Fruit fly (Drosophila melanogaster) whole organism, embryonic: ENCODE data around the gene CG10793.
A peak's percentile ranks its signal among the peaks of the same experiment; 100 is the strongest.

ENCODE experiments used
- Ada2b ChIP-seq: fragments of 200-800 bp; sonication (Bioruptor generic); IDR thresholded peaks from 2 replicates; pipeline ENCODE4 v1.3.6; 2022; ENCODE audit warnings: missing biosample characterization, missing genetic modification characterization
- BEAF-32 ChIP-seq: fragments of 200-800 bp; sonication (Bioruptor generic); optimal IDR thresholded peaks from 3 replicates; lab custom pipeline; 2017; ENCODE audit warnings: missing biosample characterization, missing genetic modification characterization, mild to moderate bottlenecking, moderate library complexity, missing genetic modification reagents
- CG10431 ChIP-seq: fragments of 200-800 bp; sonication (Bioruptor generic); optimal IDR thresholded peaks from 3 replicates; lab custom pipeline; 2018; ENCODE audit warnings: missing biosample characterization, mild to moderate bottlenecking, missing genetic modification characterization
- CG10543 ChIP-seq: fragments of 200-800 bp; sonication (Bioruptor generic); optimal IDR thresholded peaks from 3 replicates; lab custom pipeline; 2017; ENCODE audit warnings: missing biosample characterization, mild to moderate bottlenecking, missing genetic modification characterization, moderate library complexity
- CG10959 ChIP-seq: fragments of 200-800 bp; sonication (Bioruptor generic); IDR thresholded peaks from 2 replicates; pipeline ENCODE4 v1.3.6; 2022; ENCODE audit warnings: missing biosample characterization, missing genetic modification characterization
- CG11398 ChIP-seq: fragments of 200-800 bp; sonication (Bioruptor generic); optimal IDR thresholded peaks from 2 replicates; lab custom pipeline; 2016; ENCODE audit warnings: missing biosample characterization, missing genetic modification characterization
- CG13894 ChIP-seq: fragments of 200-800 bp; sonication (Bioruptor generic); optimal IDR thresholded peaks from 3 replicates; lab custom pipeline; 2018; ENCODE audit warnings: missing biosample characterization, mild to moderate bottlenecking, missing genetic modification characterization, moderate library complexity
- CG15601 ChIP-seq: fragments of 200-800 bp; sonication (Bioruptor generic); optimal IDR thresholded peaks from 3 replicates; lab custom pipeline; 2019; ENCODE audit warnings: missing biosample characterization, mild to moderate bottlenecking, missing genetic modification characterization, moderate library complexity
- CG16779 ChIP-seq: fragments of 200-800 bp; sonication (Bioruptor generic); IDR thresholded peaks from 2 replicates; pipeline ENCODE4 v1.3.6; 2022; ENCODE audit warnings: missing biosample characterization, missing genetic modification characterization
- CG2120 ChIP-seq: fragments of 200-800 bp; sonication (Bioruptor generic); optimal IDR thresholded peaks from 3 replicates; lab custom pipeline; 2016; ENCODE audit warnings: missing biosample characterization, missing genetic modification characterization
- CG2129 ChIP-seq: fragments of 200-800 bp; sonication (Bioruptor generic); IDR thresholded peaks from 2 replicates; pipeline ENCODE4 v1.3.6; 2022; ENCODE audit warnings: missing biosample characterization, missing genetic modification characterization; ENCODE audit not compliant: partially characterized antibody
- CG2678 ChIP-seq: fragments of 200-800 bp; sonication (Bioruptor generic); optimal IDR thresholded peaks from 3 replicates; lab custom pipeline; 2019; ENCODE audit warnings: missing biosample characterization, mild to moderate bottlenecking, missing genetic modification characterization, moderate library complexity
- CG2889 ChIP-seq: fragments of 200-800 bp; sonication (Bioruptor generic); IDR thresholded peaks from 3 replicates; pipeline ENCODE4 v1.3.6; 2022; ENCODE audit warnings: missing biosample characterization, missing genetic modification characterization
- CG3065 ChIP-seq: fragments of 200-800 bp; sonication (Bioruptor generic); optimal IDR thresholded peaks from 2 replicates; lab custom pipeline; 2016; ENCODE audit warnings: missing biosample characterization, missing genetic modification characterization
- CG34376 ChIP-seq: fragments of 200-800 bp; sonication (Bioruptor generic); optimal IDR thresholded peaks from 2 replicates; lab custom pipeline; 2018; ENCODE audit warnings: missing biosample characterization, mild to moderate bottlenecking, missing genetic modification characterization
- CG6175 ChIP-seq: fragments of 200-800 bp; sonication (Bioruptor generic); IDR thresholded peaks from 3 replicates; pipeline ENCODE4 v1.3.6; 2022; ENCODE audit warnings: missing biosample characterization, missing genetic modification characterization
- CG6272 ChIP-seq: fragments of 200-800 bp; sonication (Bioruptor generic); IDR thresholded peaks from 2 replicates; pipeline ENCODE4 v1.3.6; 2022; ENCODE audit warnings: missing biosample characterization, missing genetic modification characterization
- CG6683 ChIP-seq: fragments of 200-800 bp; sonication (Bioruptor generic); optimal IDR thresholded peaks from 2 replicates; lab custom pipeline; 2017; ENCODE audit warnings: missing biosample characterization, mild to moderate bottlenecking, missing genetic modification characterization, missing genetic modification reagents
- CG6854 ChIP-seq: fragments of 200-800 bp; sonication (Bioruptor generic); optimal IDR thresholded peaks from 3 replicates; lab custom pipeline; 2017; ENCODE audit warnings: missing biosample characterization, mild to moderate bottlenecking, missing genetic modification characterization
- CG7372 ChIP-seq: fragments of 200-800 bp; sonication (Bioruptor generic); IDR thresholded peaks from 2 replicates; pipeline ENCODE4 v1.3.6; 2022; ENCODE audit warnings: missing biosample characterization, missing genetic modification characterization
- CG8478 ChIP-seq: fragments of >200 bp; optimal IDR thresholded peaks from 2 replicates; lab custom pipeline; 2018
- CG8765 ChIP-seq: fragments of 200-800 bp; sonication (Bioruptor generic); IDR thresholded peaks from 2 replicates; pipeline ENCODE4 v1.3.6; 2022; ENCODE audit warnings: missing biosample characterization, missing genetic modification characterization
- CG9876 ChIP-seq: fragments of 200-800 bp; sonication (Bioruptor generic); optimal IDR thresholded peaks from 2 replicates; lab custom pipeline; 2016; ENCODE audit warnings: missing biosample characterization, missing genetic modification characterization
- CTCF ChIP-seq: fragments of 200-800 bp; sonication (Bioruptor generic); optimal IDR thresholded peaks from 2 replicates; lab custom pipeline; 2017; ENCODE audit warnings: missing biosample characterization, mild to moderate bottlenecking, missing genetic modification characterization, moderate library complexity
- Camta ChIP-seq: fragments of 200-800 bp; sonication (Bioruptor generic); optimal IDR thresholded peaks from 2 replicates; lab custom pipeline; 2016; ENCODE audit warnings: missing biosample characterization, missing genetic modification characterization
- CkIIα-i1 ChIP-seq: fragments of 200-800 bp; sonication (Bioruptor generic); IDR thresholded peaks from 2 replicates; pipeline ENCODE4 v1.3.6; 2022; ENCODE audit warnings: missing biosample characterization, missing genetic modification characterization
- D19A ChIP-seq: fragments of 200-800 bp; optimal IDR thresholded peaks from 3 replicates; lab custom pipeline; 2019; ENCODE audit warnings: missing biosample characterization, mild to moderate bottlenecking, missing genetic modification characterization, moderate library complexity
- Dbx ChIP-seq: fragments of 200-800 bp; sonication (Bioruptor generic); IDR thresholded peaks from 3 replicates; pipeline ENCODE4 v1.3.6; 2022; ENCODE audit warnings: missing biosample characterization, missing genetic modification characterization
- Dek ChIP-seq: fragments of 200-800 bp; sonication (Bioruptor generic); optimal IDR thresholded peaks from 3 replicates; lab custom pipeline; 2019; ENCODE audit warnings: missing biosample characterization, mild to moderate bottlenecking, missing genetic modification characterization, moderate library complexity
- Dref ChIP-seq: fragments of 200-800 bp; sonication (Bioruptor generic); IDR thresholded peaks from 2 replicates; pipeline ENCODE4 v1.3.6; 2022; ENCODE audit warnings: missing biosample characterization, missing genetic modification characterization
- H2.0 ChIP-seq: fragments of 200-800 bp; sonication (Bioruptor generic); IDR thresholded peaks from 2 replicates; pipeline ENCODE4 v1.3.6; 2022; ENCODE audit warnings: missing biosample characterization, missing genetic modification characterization
- HLH4C ChIP-seq: fragments of 200-800 bp; sonication (Bioruptor generic); IDR thresholded peaks from 3 replicates; pipeline ENCODE4 v1.3.6; 2022; ENCODE audit warnings: missing biosample characterization, missing genetic modification characterization; ENCODE audit not compliant: partially characterized antibody
- Hey ChIP-seq: fragments of 200-800 bp; sonication (Bioruptor generic); optimal IDR thresholded peaks from 3 replicates; lab custom pipeline; 2018; ENCODE audit warnings: missing biosample characterization, mild to moderate bottlenecking, missing genetic modification characterization
- Jarid2 ChIP-seq: fragments of 200-800 bp; sonication (Bioruptor generic); optimal IDR thresholded peaks from 3 replicates; lab custom pipeline; 2017; ENCODE audit warnings: mild to moderate bottlenecking, missing biosample characterization, missing genetic modification reagents, missing genetic modification characterization
- Mrtf ChIP-seq: fragments of 200-800 bp; sonication (Bioruptor generic); IDR thresholded peaks from 3 replicates; pipeline ENCODE4 v1.3.6; 2022; ENCODE audit warnings: missing biosample characterization, missing genetic modification characterization
- Side ChIP-seq: fragments of 200-800 bp; sonication (Bioruptor generic); optimal IDR thresholded peaks from 2 replicates; lab custom pipeline; 2016; ENCODE audit warnings: missing biosample characterization, missing genetic modification characterization
- ac ChIP-seq: fragments of 200-800 bp; sonication (Bioruptor generic); optimal IDR thresholded peaks from 3 replicates; lab custom pipeline; 2017; ENCODE audit warnings: missing biosample characterization, mild to moderate bottlenecking, missing genetic modification characterization
- al ChIP-seq: fragments of 200-800 bp; sonication (Bioruptor generic); IDR thresholded peaks from 2 replicates; pipeline ENCODE4 v1.3.6; 2022; ENCODE audit warnings: missing biosample characterization, missing genetic modification characterization
- amos ChIP-seq: fragments of 200-800 bp; sonication (Bioruptor generic); IDR thresholded peaks from 2 replicates; pipeline ENCODE4 v1.3.6; 2022; ENCODE audit warnings: missing biosample characterization, missing genetic modification characterization; ENCODE audit not compliant: partially characterized antibody
- az2 ChIP-seq: fragments of 200-800 bp; sonication (Bioruptor generic); optimal IDR thresholded peaks from 3 replicates; lab custom pipeline; 2016; ENCODE audit warnings: missing biosample characterization, missing genetic modification characterization
- bcd ChIP-seq: fragments of 200-800 bp; sonication (Bioruptor generic); optimal IDR thresholded peaks from 2 replicates; lab custom pipeline; 2017; ENCODE audit warnings: missing biosample characterization, mild to moderate bottlenecking, missing genetic modification characterization
- cg ChIP-seq: fragments of 200-800 bp; sonication (Bioruptor generic); optimal IDR thresholded peaks from 3 replicates; lab custom pipeline; 2019; ENCODE audit warnings: missing biosample characterization, mild to moderate bottlenecking, missing genetic modification characterization, moderate library complexity
- p53 ChIP-seq: fragments of 200-800 bp; sonication (Bioruptor generic); optimal IDR thresholded peaks from 2 replicates; lab custom pipeline; 2016; ENCODE audit warnings: missing biosample characterization, missing genetic modification characterization
- pb ChIP-seq: fragments of 200-800 bp; sonication (Bioruptor generic); optimal IDR thresholded peaks from 3 replicates; lab custom pipeline; 2016; ENCODE audit warnings: missing biosample characterization, missing genetic modification characterization
- pnt ChIP-seq: fragments of 200-800 bp; sonication (Bioruptor generic); optimal IDR thresholded peaks from 3 replicates; lab custom pipeline; 2016; ENCODE audit warnings: missing biosample characterization, missing genetic modification characterization
- pum ChIP-seq: fragments of 200-800 bp; sonication (Bioruptor generic); optimal IDR thresholded peaks from 2 replicates; lab custom pipeline; 2016; ENCODE audit warnings: missing biosample characterization, missing genetic modification characterization
- sc ChIP-seq, 3 experiments: fragments of >200 bp in 2 of 3; fragments of 200-800 bp in 1 of 3; sonication (Bioruptor generic) in 1 of 3; optimal IDR thresholded peaks; 2 replicates in 2 of 3; 3 replicates in 1 of 3; lab custom pipeline; 2017; ENCODE audit warnings: mild to moderate bottlenecking in 1 of 3, missing biosample characterization in 1 of 3, missing genetic modification characterization in 1 of 3, missing genetic modification reagents in 1 of 3
- sens ChIP-seq: fragments of 200-800 bp; sonication (Bioruptor generic); peaks from one replicate; lab custom pipeline; 2016; ENCODE audit warnings: missing biosample characterization, missing genetic modification characterization
- sens-2 ChIP-seq: fragments of 200-800 bp; sonication (Bioruptor generic); IDR thresholded peaks from 2 replicates; pipeline ENCODE4 v1.3.6; 2022; ENCODE audit warnings: missing biosample characterization, missing genetic modification characterization
- sug ChIP-seq: fragments of 200-800 bp; optimal IDR thresholded peaks from 2 replicates; lab custom pipeline; 2019; ENCODE audit warnings: missing biosample characterization, mild to moderate bottlenecking, missing genetic modification characterization, moderate library complexity
- tgo ChIP-seq: fragments of 200-800 bp; sonication (Bioruptor generic); IDR thresholded peaks from 3 replicates; pipeline ENCODE4 v1.3.6; 2022; ENCODE audit warnings: missing biosample characterization, missing genetic modification characterization
- vnd ChIP-seq: fragments of 200-800 bp; sonication (Bioruptor generic); IDR thresholded peaks from 3 replicates; pipeline ENCODE4 v1.3.6; 2022; ENCODE audit warnings: missing biosample characterization, missing genetic modification characterization; ENCODE audit not compliant: partially characterized antibody

CG10793 gene

dm6 chrX:3328980-3329379 lies 12.8 kb upstream of the CG10793 start (continued):
- TF ChIP-seq CG2129 (GFP tag; lab: Robert Waterston, UW), result no peak
- no peak for TF ChIP-seq BEAF-32 (GFP tag; lab: Kevin White, UChicago)
- no peak for TF ChIP-seq CG10959 (GFP tag; lab: Robert Waterston, UW)
- no peak for TF ChIP-seq HLH4C (GFP tag; lab: Robert Waterston, UW)
- TF ChIP-seq Dref (GFP tag; lab: Robert Waterston, UW), result no peak
- TF ChIP-seq sens (GFP tag; lab: Kevin White, UChicago), result peak; percentile 94
- 0 out of 2 replicates have a peak, but pooled peaks have one; percentile 48 for TF ChIP-seq CG16779 (GFP tag; lab: Robert Waterston, UW)
- TF ChIP-seq CG9876, result peak; percentile 44
- TF ChIP-seq H2.0 (GFP tag; lab: Robert Waterston, UW), result peak; percentile 74
- no peak for TF ChIP-seq cg (GFP tag; lab: Kevin White, UChicago)
- no peak for TF ChIP-seq vnd (GFP tag; lab: Robert Waterston, UW)
- no peak for TF ChIP-seq amos (GFP tag; lab: Robert Waterston, UW)
- peak; percentile 64 for TF ChIP-seq CG34376 (GFP tag; lab: Kevin White, UChicago)
- peak; percentile 87 for TF ChIP-seq CG10543 (GFP tag; lab: Kevin White, UChicago)
- TF ChIP-seq sc (optimal IDR thresholded peaks at IDR 0.05; lab: Kevin White, UChicago), result no peak
- TF ChIP-seq sc (GFP tag; optimal IDR thresholded peaks at IDR 0.05; lab: Kevin White, UChicago), result no peak
- peak; percentile 63 for TF ChIP-seq CG7372 (GFP tag; lab: Robert Waterston, UW)
- no peak for TF ChIP-seq ac (GFP tag; lab: Kevin White, UChicago)
- TF ChIP-seq Camta, result peak; percentile 55
- peak; percentile 50 for TF ChIP-seq CG11398 (GFP tag; lab: Kevin White, UChicago)
- TF ChIP-seq Jarid2 (GFP tag; lab: Kevin White, UChicago), result peak; percentile 32
- peak; percentile 86 for TF ChIP-seq CG2120 (GFP tag; lab: Kevin White, UChicago)
- TF ChIP-seq az2, result peak; percentile 67
- peak; percentile 87 for TF ChIP-seq Mrtf (GFP tag; lab: Robert Waterston, UW)
- peak; percentile 54; the same call in 1 of the 3 replicates for TF ChIP-seq CG6175
- TF ChIP-seq sens-2 (GFP tag; lab: Robert Waterston, UW), result no peak
- peak; percentile 74; the same call in 2 of the 3 replicates for TF ChIP-seq tgo (GFP tag; lab: Robert Waterston, UW)
- no peak; the same call in 1 of the 2 replicates for TF ChIP-seq CG8765 (GFP tag; lab: Robert Waterston, UW)
- no peak for TF ChIP-seq CG8478 (lab: Kevin White, UChicago)
- TF ChIP-seq al, result peak; percentile 78
- TF ChIP-seq Hey (tag; lab: Kevin White, UChicago), result peak; percentile 1
- TF ChIP-seq CG6272 (GFP tag; lab: Robert Waterston, UW), result peak; percentile 56
- peak; percentile 49 for TF ChIP-seq pb
- peak; percentile 41 for TF ChIP-seq pum (GFP tag; lab: Kevin White, UChicago)
- peak; percentile 74 for TF ChIP-seq Dek (tag; lab: Kevin White, UChicago)
- peak; percentile 70 for TF ChIP-seq bcd (GFP tag; lab: Kevin White, UChicago)
- peak; percentile 88 for TF ChIP-seq Ada2b (GFP tag; lab: Robert Waterston, UW)
- no peak for TF ChIP-seq CG15601 (tag; lab: Kevin White, UChicago)
- no peak for TF ChIP-seq CG10431 (GFP tag; lab: Kevin White, UChicago)
- TF ChIP-seq CG6683 (GFP tag; lab: Kevin White, UChicago), result peak; percentile 35
- no peak for TF ChIP-seq CTCF (GFP tag; lab: Kevin White, UChicago)
- peak; percentile 17 for TF ChIP-seq p53 (GFP tag; lab: Kevin White, UChicago)
- TF ChIP-seq CG13894 (tag; lab: Kevin White, UChicago), result peak; percentile 72
- TF ChIP-seq pnt (GFP tag; lab: Kevin White, UChicago), result peak; percentile 30
- TF ChIP-seq CG2678, result peak; percentile 85
- TF ChIP-seq sug (tag; lab: Kevin White, UChicago), result peak; percentile 64
- no peak for TF ChIP-seq CG3065 (GFP tag; lab: Kevin White, UChicago)
- TF ChIP-seq CG2889 (GFP tag; lab: Robert Waterston, UW), result peak; percentile 61; the same call in 1 of the 3 replicates
- TF ChIP-seq CkIIα-i1 (GFP tag; lab: Robert Waterston, UW), result 0 out of 2 replicates have a peak, but pooled peaks have one; percentile 23
- TF ChIP-seq Dbx (GFP tag; lab: Robert Waterston, UW), result peak; percentile 88
- TF ChIP-seq D19A (tag; lab: Kevin White, UChicago), result peak; percentile 25
- TF ChIP-seq CG6854 (GFP tag; lab: Kevin White, UChicago), result peak; percentile 74
- TF ChIP-seq Side (GFP tag; lab: Kevin White, UChicago), result peak; percentile 70
